Worm (Caenorhabditis elegans) whole organism, young adult: ENCODE results near the gene F47B8.10.

ENCODE experiments used
- D2030.7 ChIP-seq: fragments of 200-800 bp; sonication (Bioruptor generic); IDR thresholded peaks from 2 replicates; pipeline ENCODE4 v1.3.6; 2022; ENCODE audit warnings: missing genetic modification reagents, missing genetic modification characterization, missing compliant biosample characterization
- F22D6.2 ChIP-seq: sonication (generic microtip); optimal IDR thresholded peaks from 2 replicates; lab custom pipeline; 2016; ENCODE audit warnings: mild to moderate bottlenecking, missing genetic modification characterization, missing compliant biosample characterization
- F49E8.2 ChIP-seq: sonication (generic microtip); optimal IDR thresholded peaks from 3 replicates; lab custom pipeline; 2017; ENCODE audit warnings: missing genetic modification characterization, mild to moderate bottlenecking, missing compliant biosample characterization, antibody characterized with exemption, moderate library complexity; ENCODE audit not compliant: insufficient read depth
- F57C9.4 ChIP-seq: sonication (generic microtip); optimal IDR thresholded peaks from 2 replicates; lab custom pipeline; 2017; ENCODE audit warnings: mild to moderate bottlenecking, missing genetic modification characterization, missing compliant biosample characterization
- Y56A3A.18 ChIP-seq: fragments of 200-800 bp; sonication (Bioruptor generic); IDR thresholded peaks from 2 replicates; pipeline ENCODE4 v1.3.6; 2022; ENCODE audit warnings: missing genetic modification reagents, missing genetic modification characterization, missing compliant biosample characterization
- ama-1 ChIP-seq, 3 experiments: fragments of 150-350 bp in 1 of 3; sonication (generic microtip) in 2 of 3; optimal IDR thresholded peaks; 2 replicates each; lab custom pipeline; 2014 to 2018; ENCODE audit warnings: missing biosample characterization in 2 of 3, missing genetic modification characterization in 2 of 3, missing genetic modification reagents in 2 of 3
- lin-26 ChIP-seq: fragments of 200-800 bp; sonication (Bioruptor generic); IDR thresholded peaks from 2 replicates; pipeline ENCODE4 v1.3.6; 2022; ENCODE audit warnings: missing genetic modification reagents, missing genetic modification characterization, missing compliant biosample characterization
- nfyb-1 ChIP-seq: fragments of 200-800 bp; sonication (Bioruptor generic); IDR thresholded peaks from 2 replicates; pipeline ENCODE4 v1.3.6; 2022; ENCODE audit warnings: missing genetic modification reagents, missing genetic modification characterization, missing compliant biosample characterization
- pbrm-1 ChIP-seq: fragments of 200-800 bp; sonication (Bioruptor generic); IDR thresholded peaks from 2 replicates; pipeline ENCODE4 v1.3.6; 2022; ENCODE audit warnings: missing genetic modification reagents, missing genetic modification characterization, missing compliant biosample characterization
- pha-4 ChIP-seq: fragments of 150-350 bp; sonication (generic microtip); optimal IDR thresholded peaks from 2 replicates; lab custom pipeline; 2014; ENCODE audit warnings: missing biosample characterization, missing genetic modification reagents, missing genetic modification characterization
- sea-2 ChIP-seq: fragments of 200-800 bp; sonication (Bioruptor generic); IDR thresholded peaks from 2 replicates; pipeline ENCODE4 v1.3.6; 2022; ENCODE audit warnings: missing genetic modification characterization, missing compliant biosample characterization

- TF ChIP-seq sea-2 (GFP tag; lab: Robert Waterston, UW): no peak
- TF ChIP-seq D2030.7: no peak
- TF ChIP-seq nfyb-1 (GFP tag; lab: Robert Waterston, UW): no peak
- no peak for TF ChIP-seq Y56A3A.18 (GFP tag; lab: Robert Waterston, UW)
- no peak for TF ChIP-seq ama-1 (optimal IDR thresholded peaks at IDR 0.05; lab: Kevin White, UChicago)
- no peak for TF ChIP-seq ama-1 (GFP tag; optimal IDR thresholded peaks at IDR 0.05; lab: Kevin White, UChicago)
- TF ChIP-seq F22D6.2 (tag; lab: Kevin White, UChicago): no peak
- TF ChIP-seq lin-26 (GFP tag; lab: Robert Waterston, UW): no peak
- no peak for TF ChIP-seq pbrm-1
- TF ChIP-seq F57C9.4 (tag; lab: Kevin White, UChicago): no peak
- TF ChIP-seq F49E8.2 (tag; lab: Kevin White, UChicago): no peak
- no peak for TF ChIP-seq pha-4 (tag; lab: Kevin White, UChicago)
Measured at ce11 chrV:14319101-14319781, 22.5 kb upstream of the F47B8.10 start, which contains the start of gene F47B8.13.
